Fruit fly (Drosophila melanogaster): ENCODE measurements around the gene Rpn13R.

The Rpn13R gene

dm6 chrX:5091154-5091553 is 40.5 kb upstream of the Rpn13R start:
- TF ChIP-seq h (optimal IDR thresholded peaks at IDR 0.05) (no peak), psq (optimal IDR thresholded peaks at IDR 0.05) (no peak)

DNA sequence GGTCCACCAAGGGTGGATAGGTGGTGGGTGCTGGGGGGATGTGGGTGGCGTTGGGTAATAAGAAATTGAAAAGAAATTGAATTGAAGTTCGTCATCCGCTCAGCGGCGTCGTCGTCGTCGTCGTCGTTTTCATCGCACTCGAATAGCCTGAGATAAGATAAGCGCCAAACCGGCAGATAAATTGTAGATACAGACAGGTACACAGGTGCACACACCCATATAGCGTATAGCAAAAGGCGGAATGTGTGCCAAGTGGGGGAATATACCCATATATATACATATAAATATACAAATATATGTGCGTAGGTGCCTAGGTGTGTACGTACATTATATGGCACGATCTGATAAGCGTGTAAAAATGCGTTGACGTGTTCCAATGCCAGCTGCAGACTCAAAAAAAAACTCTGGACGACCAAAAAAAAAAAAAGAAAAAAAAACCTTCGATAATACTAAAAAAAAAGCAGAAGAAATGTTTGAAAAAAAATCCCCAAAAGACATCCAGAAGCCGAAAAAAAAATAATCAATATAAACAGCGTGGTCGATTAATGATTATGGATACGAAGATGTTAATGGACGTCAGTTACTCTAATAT is 39.8 kb upstream of the Rpn13R start:
- no peak for TF ChIP-seq h (optimal IDR thresholded peaks at IDR 0.05)
- no peak for TF ChIP-seq insv (optimal IDR thresholded peaks at IDR 0.05)
- no peak for TF ChIP-seq psq (optimal IDR thresholded peaks at IDR 0.05)
- TF ChIP-seq ttk (optimal IDR thresholded peaks at IDR 0.05) = no peak
- no peak for TF ChIP-seq Sin3A (optimal IDR thresholded peaks at IDR 0.05)
- TF ChIP-seq Myc (optimal IDR thresholded peaks at IDR 0.05) = no peak

dm6 chrX:5093924-5094323 is 37.8 kb upstream of the Rpn13R start:
- TF ChIP-seq h (optimal IDR thresholded peaks at IDR 0.05) (no peak), Sin3A (optimal IDR thresholded peaks at IDR 0.05) (no peak), insv (optimal IDR thresholded peaks at IDR 0.05) (no peak), ttk (optimal IDR thresholded peaks at IDR 0.05) (no peak), Myc (optimal IDR thresholded peaks at IDR 0.05) (no peak), psq (optimal IDR thresholded peaks at IDR 0.05) (no peak)

DNA sequence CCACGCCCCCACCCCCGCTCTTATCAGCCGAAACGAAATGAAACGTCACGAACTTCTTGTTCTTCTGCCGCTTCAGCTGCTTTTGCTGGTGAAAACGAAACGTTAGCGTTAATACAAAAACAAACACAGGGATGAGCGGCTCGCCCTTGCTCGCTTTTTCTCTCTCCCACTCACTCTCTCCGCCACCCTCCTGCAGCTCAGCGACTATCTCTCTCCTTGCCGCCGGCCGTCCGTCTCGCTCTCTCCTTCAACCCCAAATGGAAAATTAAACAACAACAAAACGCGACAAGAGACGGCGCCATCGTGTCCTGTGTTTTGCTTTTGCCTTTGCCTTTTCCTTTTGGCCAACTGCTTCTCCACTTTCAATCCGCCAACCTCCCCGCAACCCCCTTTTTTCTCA is 37.3 kb upstream of the Rpn13R start:
- TF ChIP-seq ttk (optimal IDR thresholded peaks at IDR 0.05) = no peak
- TF ChIP-seq Myc (optimal IDR thresholded peaks at IDR 0.05) = no peak
- TF ChIP-seq h (optimal IDR thresholded peaks at IDR 0.05) = no peak
- TF ChIP-seq Sin3A (optimal IDR thresholded peaks at IDR 0.05) = no peak
- no peak for TF ChIP-seq psq (optimal IDR thresholded peaks at IDR 0.05)
- no peak for TF ChIP-seq insv (optimal IDR thresholded peaks at IDR 0.05)

DNA sequence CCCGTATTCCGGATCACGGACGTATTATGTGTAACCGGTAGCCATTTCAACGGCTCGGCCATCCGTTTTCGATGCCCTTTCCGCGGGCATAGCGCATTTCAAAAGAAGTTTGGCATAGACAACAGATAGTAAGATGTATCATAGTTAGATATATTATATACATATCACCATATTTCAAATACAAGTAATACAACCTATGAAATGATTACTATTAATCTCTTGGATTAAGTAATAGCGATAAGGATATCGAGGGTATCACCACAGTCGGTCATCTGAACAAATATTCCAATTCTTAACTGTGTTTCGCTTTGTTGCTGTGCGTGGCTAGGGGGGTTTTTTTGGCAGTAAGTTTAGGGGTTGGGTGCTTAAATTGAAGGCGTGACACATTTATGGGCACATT is 36.1 kb upstream of the Rpn13R start:
- TF ChIP-seq h (optimal IDR thresholded peaks at IDR 0.05) = no peak
- no peak for TF ChIP-seq Sin3A (optimal IDR thresholded peaks at IDR 0.05)
- TF ChIP-seq ttk (optimal IDR thresholded peaks at IDR 0.05) = no peak
- TF ChIP-seq insv (optimal IDR thresholded peaks at IDR 0.05) = no peak
- no peak for TF ChIP-seq psq (optimal IDR thresholded peaks at IDR 0.05)
- no peak for TF ChIP-seq Myc (optimal IDR thresholded peaks at IDR 0.05)

DNA sequence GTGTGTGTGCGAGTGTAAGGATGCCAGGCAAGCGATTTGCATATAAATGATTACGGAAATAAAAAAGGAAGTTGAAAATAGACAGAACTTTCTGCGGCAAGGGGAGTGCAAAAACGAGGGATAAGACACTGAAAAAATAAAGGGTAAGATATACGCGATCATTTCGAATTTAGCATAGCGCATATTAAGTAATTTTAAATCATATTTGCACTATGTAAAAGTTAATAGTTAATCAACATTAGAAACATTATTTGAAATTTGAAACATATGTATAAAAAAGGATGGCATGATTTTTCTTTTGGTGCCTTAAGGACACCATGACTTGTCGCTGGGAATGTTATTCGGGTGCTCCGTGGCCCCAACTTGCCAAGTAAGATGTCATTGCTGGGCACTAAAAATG is 18.6 kb upstream of the Rpn13R start:
- TF ChIP-seq Myc (optimal IDR thresholded peaks at IDR 0.05) (no peak), insv (optimal IDR thresholded peaks at IDR 0.05) (no peak), Sin3A (optimal IDR thresholded peaks at IDR 0.05) (no peak), ttk (optimal IDR thresholded peaks at IDR 0.05) (no peak), psq (optimal IDR thresholded peaks at IDR 0.05) (no peak), h (optimal IDR thresholded peaks at IDR 0.05) (no peak)

DNA sequence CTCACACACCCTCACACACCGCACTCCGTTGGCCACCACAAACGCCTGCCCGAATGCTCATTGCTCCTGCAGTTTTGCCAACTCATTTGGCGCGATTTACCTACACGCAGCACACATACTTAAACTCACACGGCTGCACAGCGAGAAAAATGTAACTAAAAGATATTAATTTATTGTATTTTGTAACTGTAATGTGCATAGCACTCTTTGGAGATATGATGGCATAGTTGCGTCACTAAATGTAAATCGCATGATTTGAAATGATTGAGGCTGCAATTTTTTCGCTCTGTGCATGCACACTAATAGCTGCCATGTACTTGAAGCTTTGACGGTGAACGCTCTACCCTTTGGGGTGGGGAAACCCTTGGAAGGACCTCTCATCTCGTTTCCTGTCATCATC is 12.1 kb downstream of the Rpn13R start:
- TF ChIP-seq Sin3A (optimal IDR thresholded peaks at IDR 0.05) = no peak
- TF ChIP-seq psq (optimal IDR thresholded peaks at IDR 0.05) = no peak
- TF ChIP-seq Myc (optimal IDR thresholded peaks at IDR 0.05) = no peak
- no peak for TF ChIP-seq ttk (optimal IDR thresholded peaks at IDR 0.05)
- no peak for TF ChIP-seq insv (optimal IDR thresholded peaks at IDR 0.05)
- no peak for TF ChIP-seq h (optimal IDR thresholded peaks at IDR 0.05)

DNA sequence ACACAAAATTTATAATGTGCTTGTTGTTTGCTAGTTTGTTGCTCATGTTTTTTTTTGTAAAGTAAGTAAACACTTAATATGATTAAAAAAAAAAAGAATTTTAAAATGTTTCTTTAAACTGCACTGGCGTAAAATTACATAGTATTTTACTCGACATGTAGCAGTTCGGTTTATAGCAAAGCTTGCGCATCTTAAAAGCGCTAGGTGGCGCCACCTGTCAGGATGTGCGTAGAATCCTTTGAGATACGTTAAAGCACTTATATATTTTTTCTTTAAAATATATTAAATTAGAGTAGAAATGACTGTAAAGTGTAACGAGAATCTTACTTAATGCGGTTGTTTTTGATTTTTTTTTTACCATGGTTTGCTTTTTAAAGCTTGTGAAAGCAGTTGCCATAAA is 21.2 kb downstream of the Rpn13R start:
- TF ChIP-seq psq (optimal IDR thresholded peaks at IDR 0.05) (no peak), Sin3A (optimal IDR thresholded peaks at IDR 0.05) (no peak), insv (optimal IDR thresholded peaks at IDR 0.05) (no peak), Myc (optimal IDR thresholded peaks at IDR 0.05) (no peak), ttk (optimal IDR thresholded peaks at IDR 0.05) (no peak), h (optimal IDR thresholded peaks at IDR 0.05) (no peak)

DNA sequence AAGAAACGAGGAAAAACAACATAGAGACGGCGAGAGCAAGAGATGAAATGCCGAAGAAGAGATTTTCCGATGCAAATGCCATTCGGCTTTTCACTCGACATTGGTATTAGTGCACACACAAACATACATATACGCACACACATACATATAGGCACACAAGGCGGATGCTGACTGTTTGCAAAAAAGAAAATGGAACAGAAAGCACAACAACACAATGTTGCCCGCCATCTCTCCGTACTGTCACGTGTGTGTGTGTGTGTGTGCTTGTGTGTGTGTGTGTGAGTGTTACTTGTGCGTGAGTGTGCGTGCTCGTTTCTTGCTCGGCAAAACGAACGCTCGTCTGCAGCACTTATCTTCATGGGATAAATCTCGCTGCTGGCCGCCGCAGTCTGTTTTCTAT is 33.2 kb downstream of the Rpn13R start:
- TF ChIP-seq Myc (optimal IDR thresholded peaks at IDR 0.05) (no peak), insv (optimal IDR thresholded peaks at IDR 0.05) (no peak), psq (optimal IDR thresholded peaks at IDR 0.05) (no peak), h (optimal IDR thresholded peaks at IDR 0.05) (no peak), ttk (optimal IDR thresholded peaks at IDR 0.05) (no peak), Sin3A (optimal IDR thresholded peaks at IDR 0.05) (no peak)

- TF ChIP-seq psq (optimal IDR thresholded peaks at IDR 0.05) (no peak), ttk (optimal IDR thresholded peaks at IDR 0.05) (no peak), h (optimal IDR thresholded peaks at IDR 0.05) (no peak), Sin3A (optimal IDR thresholded peaks at IDR 0.05) (no peak), Myc (optimal IDR thresholded peaks at IDR 0.05) (no peak), insv (optimal IDR thresholded peaks at IDR 0.05) (no peak)
These were observed 36.5 kb downstream of the Rpn13R start for dm6 chrX:5168193-5168592.

dm6 chrX:5182269-5182668 is 50.6 kb downstream of the Rpn13R start, which contains the start of gene CG5062:
CG5062 (minus strand) TSS chrX:5182369.
- TF ChIP-seq psq (optimal IDR thresholded peaks at IDR 0.05) = no peak

Data from Kc167 (cell line).